Fruit fly (Drosophila melanogaster) whole organism, pupa: Measurements from ENCODE around the gene CG11929.

Source experiments
- CG10348 ChIP-seq: fragments of 200-800 bp; sonication (Bioruptor generic); IDR thresholded peaks from 2 replicates; pipeline ENCODE4 v1.3.6; 2022; ENCODE audit warnings: missing biosample characterization, missing genetic modification characterization
- CG13204 ChIP-seq: fragments of 200-800 bp; sonication (Bioruptor generic); optimal IDR thresholded peaks from 2 replicates; lab custom pipeline; 2018; ENCODE audit warnings: missing biosample characterization, mild to moderate bottlenecking, missing genetic modification characterization, moderate library complexity
- CG14655 ChIP-seq: fragments of 200-800 bp; sonication (Bioruptor generic); optimal IDR thresholded peaks from 3 replicates; lab custom pipeline; 2017; ENCODE audit warnings: mild to moderate bottlenecking, missing biosample characterization, missing genetic modification reagents, missing genetic modification characterization
- CG15710 ChIP-seq: fragments of 200-800 bp; sonication (Bioruptor generic); optimal IDR thresholded peaks from 2 replicates; lab custom pipeline; 2018; ENCODE audit warnings: missing biosample characterization, mild to moderate bottlenecking, missing genetic modification characterization, moderate library complexity
- CG17806 ChIP-seq: fragments of 200-800 bp; sonication (Bioruptor generic); optimal IDR thresholded peaks from 2 replicates; lab custom pipeline; 2018; ENCODE audit warnings: missing biosample characterization, mild to moderate bottlenecking, missing genetic modification characterization, moderate library complexity
- CG32121 ChIP-seq: fragments of 200-800 bp; sonication (Bioruptor generic); IDR thresholded peaks from 2 replicates; pipeline ENCODE4 v1.3.6; 2022; ENCODE audit warnings: missing biosample characterization, missing genetic modification characterization
- D1 ChIP-seq: fragments of 200-800 bp; sonication (Bioruptor generic); optimal IDR thresholded peaks from 2 replicates; lab custom pipeline; 2018; ENCODE audit warnings: missing biosample characterization, mild to moderate bottlenecking, missing genetic modification characterization, moderate library complexity

DNA sequence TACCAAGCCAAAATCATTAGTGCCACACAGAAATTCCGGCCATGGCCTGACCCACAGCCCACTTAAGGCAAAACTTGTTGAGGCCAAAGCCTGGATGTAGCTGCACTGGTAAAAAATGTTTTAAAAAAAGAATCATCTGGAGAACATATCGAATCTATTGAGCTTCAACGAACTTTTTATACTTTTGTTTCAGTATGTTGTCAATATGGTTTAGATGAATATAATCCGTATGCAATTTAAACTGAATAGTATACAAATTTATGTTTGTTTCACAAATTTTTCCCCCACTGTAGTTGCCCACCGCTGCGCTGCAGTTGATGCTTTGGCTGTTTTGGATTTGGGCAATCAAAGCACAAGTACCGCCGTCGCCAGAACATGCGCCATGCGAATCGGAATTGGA is 47.1 kb upstream of the CG11929 start:
- TF ChIP-seq CG17806 (no peak), CG13204 (no peak), CG14655 (peak; percentile 74), CG10348 (GFP tag; lab: Robert Waterston, UW) (no peak), CG32121 (GFP tag; lab: Robert Waterston, UW) (no peak), CG15710 (tag; lab: Kevin White, UChicago) (no peak), D1 (tag; lab: Kevin White, UChicago) (no peak)
